Fruit fly (Drosophila melanogaster): ENCODE measurements around the gene CG32107.

Gene CG32107

DNA sequence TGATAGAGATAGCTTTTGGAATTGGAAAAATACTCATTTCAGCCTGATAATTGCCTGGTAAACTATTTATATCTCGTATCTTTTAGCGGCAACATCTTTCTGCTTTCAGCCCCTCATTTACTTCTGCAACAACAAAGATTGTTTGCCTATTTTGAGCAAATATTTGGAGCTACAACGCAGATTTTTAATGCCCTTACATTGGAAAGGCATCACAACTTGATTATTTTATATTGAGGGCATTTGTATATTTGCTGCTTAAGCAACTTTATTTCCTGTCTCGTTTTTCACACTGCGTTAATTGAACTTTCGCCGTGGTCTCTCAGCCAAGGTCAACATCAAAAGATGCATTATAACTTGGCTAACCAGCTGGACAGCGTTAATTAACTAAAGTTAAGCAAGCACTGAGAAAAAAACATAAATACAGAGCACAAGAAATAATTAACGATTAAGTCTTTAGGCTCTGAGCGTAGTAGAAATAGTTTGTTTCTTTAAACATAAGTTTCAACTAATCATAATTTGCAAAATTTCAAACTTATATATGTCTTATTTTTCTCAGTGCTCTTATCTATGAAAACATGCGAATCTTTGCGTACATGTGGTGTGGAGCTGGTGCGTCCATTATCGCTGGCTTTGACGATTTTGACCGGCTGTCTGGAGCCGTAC, 29.7 kb downstream of the CG32107 start (continued):
- TF ChIP-seq grau (tag; optimal IDR thresholded peaks at IDR 0.05) = peak; percentile 75
- TF ChIP-seq tx (GFP tag; optimal IDR thresholded peaks at IDR 0.05) = peak; percentile 15
- peak; percentile 20 for TF ChIP-seq gcm (GFP tag; optimal IDR thresholded peaks at IDR 0.05)
- peak; percentile 27; the same call in 1 of the 2 replicates for TF ChIP-seq esg (GFP tag; conservative IDR thresholded peaks at IDR 0.05)
- no peak for TF ChIP-seq pfk (GFP tag; optimal IDR thresholded peaks at IDR 0.05)
- peak; percentile 12 for TF ChIP-seq Camta (GFP tag; optimal IDR thresholded peaks at IDR 0.05)
- peak; percentile 32 for TF ChIP-seq CG8924 (tag; optimal IDR thresholded peaks at IDR 0.05)
- TF ChIP-seq CG14441 (GFP tag; IDR thresholded peaks at IDR 0.05) = peak; percentile 61
- TF ChIP-seq jing (GFP tag; optimal IDR thresholded peaks at IDR 0.05) = peak; percentile 8
- TF ChIP-seq CG17186 (GFP tag; optimal IDR thresholded peaks at IDR 0.05) = no peak
- TF ChIP-seq CG2875 (GFP tag; optimal IDR thresholded peaks at IDR 0.05) = peak; percentile 24
- no peak for TF ChIP-seq inv (GFP tag; IDR thresholded peaks at IDR 0.05; ENCODE audit: partially characterized antibody)
- no peak for TF ChIP-seq B-H1 (GFP tag; IDR thresholded peaks at IDR 0.05)
- TF ChIP-seq Hr3 (GFP tag; optimal IDR thresholded peaks at IDR 0.05) = peak; percentile 48
- no peak for TF ChIP-seq insv (GFP tag; optimal IDR thresholded peaks at IDR 0.05)
- no peak; the same call in 1 of the 2 replicates for TF ChIP-seq CG6689 (GFP tag; IDR thresholded peaks at IDR 0.05)
- no peak for TF ChIP-seq Dll (GFP tag; IDR thresholded peaks at IDR 0.05; ENCODE audit: partially characterized antibody)
- peak; percentile 7 for TF ChIP-seq tap (tag; optimal IDR thresholded peaks at IDR 0.05)
- TF ChIP-seq CG31224 (GFP tag; IDR thresholded peaks at IDR 0.05) = peak; percentile 22; the same call in 1 of the 2 replicates
- no peak for TF ChIP-seq B-H2 (GFP tag; optimal IDR thresholded peaks at IDR 0.05)
- TF ChIP-seq dimm (GFP tag; IDR thresholded peaks at IDR 0.05) = no peak
- TF ChIP-seq Nf-YB (GFP tag; optimal IDR thresholded peaks at IDR 0.05) = no peak
- TF ChIP-seq dmrt11E (tag; optimal IDR thresholded peaks at IDR 0.05) = peak; percentile 18
- no peak for TF ChIP-seq CG34376 (GFP tag; optimal IDR thresholded peaks at IDR 0.05)
- TF ChIP-seq ham (GFP tag; IDR thresholded peaks at IDR 0.05) = 0 out of 2 replicates have a peak, but pooled peaks have one; percentile 26
- 0 out of 3 replicates have a peak, but pooled peaks have one; percentile 34 for TF ChIP-seq CG14050 (GFP tag; IDR thresholded peaks at IDR 0.05)
- TF ChIP-seq ara (GFP tag; IDR thresholded peaks at IDR 0.05) = no peak
- no peak for TF ChIP-seq CG1647 (GFP tag; optimal IDR thresholded peaks at IDR 0.05)
- TF ChIP-seq ATbp (GFP tag; optimal IDR thresholded peaks at IDR 0.05) = no peak
- no peak for TF ChIP-seq CG12071 (GFP tag; optimal IDR thresholded peaks at IDR 0.05)
- no peak for TF ChIP-seq CG2202 (tag; optimal IDR thresholded peaks at IDR 0.05)
- no peak for TF ChIP-seq CG10431 (GFP tag; optimal IDR thresholded peaks at IDR 0.05)
- TF ChIP-seq CG4707 (GFP tag; optimal IDR thresholded peaks at IDR 0.05) = no peak
- no peak for TF ChIP-seq schlank (tag; optimal IDR thresholded peaks at IDR 0.05)
- 0 out of 2 replicates have a peak, but pooled peaks have one; percentile 25 for TF ChIP-seq wdn (GFP tag; IDR thresholded peaks at IDR 0.05)
- TF ChIP-seq sr (GFP tag; IDR thresholded peaks at IDR 0.05) = no peak
- no peak; the same call in 2 of the 3 replicates for TF ChIP-seq otp (GFP tag; IDR thresholded peaks at IDR 0.05)
- TF ChIP-seq CG8089 (GFP tag; optimal IDR thresholded peaks at IDR 0.05) = no peak
- no peak for TF ChIP-seq tll (GFP tag; optimal IDR thresholded peaks at IDR 0.05)
- TF ChIP-seq CG2678 (tag; optimal IDR thresholded peaks at IDR 0.05) = peak; percentile 66
- no peak for TF ChIP-seq Vsx1 (GFP tag; optimal IDR thresholded peaks at IDR 0.05)
- TF ChIP-seq gro (GFP tag; optimal IDR thresholded peaks at IDR 0.05) = peak; percentile 41
- TF ChIP-seq CG32772 (GFP tag; IDR thresholded peaks at IDR 0.05) = 0 out of 2 replicates have a peak, but pooled peaks have one; percentile 35
- no peak for TF ChIP-seq CG11560 (tag; IDR thresholded peaks at IDR 0.05)
- peak; percentile 12 for TF ChIP-seq pnt (GFP tag; optimal IDR thresholded peaks at IDR 0.05)
- TF ChIP-seq ash1 (GFP tag; optimal IDR thresholded peaks at IDR 0.05) = no peak
- TF ChIP-seq cwo (GFP tag; optimal IDR thresholded peaks at IDR 0.05) = peak; percentile 39
- TF ChIP-seq seq (GFP tag; IDR thresholded peaks at IDR 0.05) = peak; percentile 52; the same call in 1 of the 2 replicates
- TF ChIP-seq CG15696 (tag; optimal IDR thresholded peaks at IDR 0.05) = no peak
